Worm (Caenorhabditis elegans): Measurements from ENCODE around the gene srab-20.

- TF ChIP-seq aly-1 (tag; optimal IDR thresholded peaks at IDR 0.05): no peak
- TF ChIP-seq scrt-1 (GFP tag; IDR thresholded peaks at IDR 0.05): no peak
- no peak for TF ChIP-seq hmg-4 (GFP tag; optimal IDR thresholded peaks at IDR 0.05)
- no peak for TF ChIP-seq ama-1 (optimal IDR thresholded peaks at IDR 0.05)
- no peak for TF ChIP-seq ceh-36 (tag; optimal IDR thresholded peaks at IDR 0.05)
- no peak for TF ChIP-seq flt-1 (GFP tag; IDR thresholded peaks at IDR 0.05)
- TF ChIP-seq ets-7 (tag; optimal IDR thresholded peaks at IDR 0.05): no peak
- no peak for TF ChIP-seq tra-4 (tag; optimal IDR thresholded peaks at IDR 0.05)
- no peak for TF ChIP-seq F13C5.2 (tag; optimal IDR thresholded peaks at IDR 0.05)
Observed at ce11 chrV:3409498-3409897, 19.3 kb upstream of the srab-20 start.
